Fruit fly (Drosophila melanogaster) whole organism: ENCODE results near the gene Sfp24C1.
A peak's percentile ranks its signal among the peaks of the same experiment; 100 is the strongest.

ENCODE experiments used
- CG8478 ChIP-seq: fragments of >200 bp; optimal IDR thresholded peaks from 2 replicates; lab custom pipeline; 2018; ENCODE audit warnings: inconsistent platforms
- Dll ChIP-seq: fragments of >200 bp; optimal IDR thresholded peaks from 2 replicates; lab custom pipeline; 2017
- EcR ChIP-seq, 2 experiments: fragments of >200 bp; optimal IDR thresholded peaks; 2 replicates each; lab custom pipeline; 2017; ENCODE audit warnings: missing biosample characterization in 2 of 2, missing genetic modification characterization in 2 of 2, missing genetic modification reagents in 2 of 2
- pan ChIP-seq: fragments of >200 bp; optimal IDR thresholded peaks from 2 replicates; lab custom pipeline; 2017
- psq ChIP-seq: fragments of >200 bp; optimal IDR thresholded peaks from 2 replicates; lab custom pipeline; 2017
- usp ChIP-seq: fragments of >200 bp; optimal IDR thresholded peaks from 2 replicates; lab custom pipeline; 2017; ENCODE audit warnings: missing biosample characterization, missing genetic modification characterization, mixed read lengths

Gene Sfp24C1

DNA sequence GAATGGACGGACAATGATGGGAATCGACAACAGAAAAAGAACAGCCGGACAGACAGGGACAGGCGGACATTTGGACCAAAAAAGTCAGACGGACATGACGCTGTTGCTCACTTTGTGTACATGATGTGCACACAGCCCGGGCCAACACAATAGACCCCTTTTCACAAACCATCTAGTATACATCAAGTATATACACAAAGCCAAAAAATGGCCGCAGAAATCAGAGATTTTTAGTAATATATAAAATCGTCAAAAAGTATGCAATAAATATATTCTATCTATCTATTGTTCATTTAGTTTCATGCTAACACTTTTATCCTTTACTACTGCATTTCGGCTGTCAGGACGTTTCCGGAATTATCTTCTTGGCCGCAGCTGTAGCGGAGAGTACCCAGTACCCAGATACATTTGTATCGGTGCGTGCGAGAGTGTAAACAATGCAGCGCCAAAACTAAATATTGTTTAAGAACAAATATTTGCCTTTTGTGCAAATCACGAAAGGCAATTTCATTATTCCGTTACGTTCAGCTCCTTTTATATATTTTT is 19.0 kb downstream of the Sfp24C1 start:
- TF ChIP-seq Dll (lab: Kevin White, UChicago) (no peak), CG8478 (no peak), usp (GFP tag; lab: Kevin White, UChicago) (no peak), psq (lab: Kevin White, UChicago) (no peak), EcR (GFP tag; optimal IDR thresholded peaks at IDR 0.05; lab: Kevin White, UChicago) (no peak), pan (lab: Kevin White, UChicago) (no peak)

DNA sequence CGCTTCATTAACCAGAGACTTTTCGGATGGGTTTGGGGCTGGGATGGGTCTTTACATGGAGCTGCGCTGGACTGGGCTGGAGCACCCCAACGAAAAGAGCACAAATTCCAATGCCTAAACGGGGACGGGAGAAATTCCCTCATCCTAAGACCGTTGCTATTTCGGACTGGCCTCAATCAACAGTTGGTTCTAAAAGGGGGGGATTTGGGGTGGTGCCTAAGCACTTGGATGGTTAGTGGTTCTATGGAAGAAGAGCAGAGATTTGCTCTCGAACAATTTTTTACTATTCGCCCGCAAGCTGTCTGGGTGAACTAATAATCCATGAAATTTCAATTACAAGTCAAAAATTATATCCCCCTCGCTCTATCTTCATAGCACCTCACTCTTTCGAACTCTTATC is 29.2 kb downstream of the Sfp24C1 start:
- TF ChIP-seq psq (lab: Kevin White, UChicago) (no peak), usp (GFP tag; lab: Kevin White, UChicago) (no peak), CG8478 (no peak), Dll (lab: Kevin White, UChicago) (no peak), pan (lab: Kevin White, UChicago) (no peak), EcR (GFP tag; optimal IDR thresholded peaks at IDR 0.05; lab: Kevin White, UChicago) (no peak)

DNA sequence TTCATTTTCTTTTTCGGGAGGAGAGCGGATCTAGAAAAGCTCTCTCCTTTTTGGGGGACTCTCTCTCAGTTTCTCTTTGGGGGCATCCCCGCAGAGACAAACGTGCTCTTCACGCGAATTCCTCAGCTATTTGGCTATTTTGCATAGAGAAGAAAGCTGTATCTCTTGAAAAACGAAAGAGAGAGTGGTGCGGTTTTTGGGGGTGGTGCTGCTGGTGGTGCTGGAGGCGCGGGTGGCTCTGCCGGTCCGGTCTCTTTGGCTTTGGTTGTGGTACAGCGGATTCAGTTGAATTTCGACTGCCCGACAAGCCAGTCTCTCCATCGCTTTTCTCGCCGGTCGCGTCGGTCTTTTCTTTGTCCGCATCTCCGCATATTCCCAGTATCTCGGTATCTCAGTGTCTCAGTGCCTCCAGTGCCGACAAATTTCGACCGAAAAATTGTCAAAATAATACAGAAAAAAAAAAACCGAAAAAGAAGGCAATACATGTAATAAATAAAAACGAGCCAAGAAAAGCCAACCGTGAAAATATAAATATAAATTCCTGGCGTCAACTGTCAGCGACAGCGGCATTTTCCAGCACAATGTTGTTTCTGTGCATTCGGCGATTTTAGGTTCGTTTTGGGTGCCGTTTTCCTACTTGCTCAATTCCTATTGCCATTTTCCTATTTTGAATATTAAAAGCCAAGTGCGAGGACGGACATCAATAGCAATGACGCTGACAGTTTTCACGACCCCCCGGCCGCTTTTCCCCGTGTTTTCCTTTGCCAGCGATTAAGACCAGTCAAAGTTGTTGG is 29.9 kb downstream of the Sfp24C1 start, which contains the start of gene CG10019:
Gene CG10019, plus strand, starts transcription at position 285 of the 794 bp plus-strand sequence.
- TF ChIP-seq EcR (GFP tag; optimal IDR thresholded peaks at IDR 0.05; lab: Kevin White, UChicago): no peak
- TF ChIP-seq Dll (lab: Kevin White, UChicago): peak; percentile 70
- no peak for TF ChIP-seq pan (lab: Kevin White, UChicago)

DNA sequence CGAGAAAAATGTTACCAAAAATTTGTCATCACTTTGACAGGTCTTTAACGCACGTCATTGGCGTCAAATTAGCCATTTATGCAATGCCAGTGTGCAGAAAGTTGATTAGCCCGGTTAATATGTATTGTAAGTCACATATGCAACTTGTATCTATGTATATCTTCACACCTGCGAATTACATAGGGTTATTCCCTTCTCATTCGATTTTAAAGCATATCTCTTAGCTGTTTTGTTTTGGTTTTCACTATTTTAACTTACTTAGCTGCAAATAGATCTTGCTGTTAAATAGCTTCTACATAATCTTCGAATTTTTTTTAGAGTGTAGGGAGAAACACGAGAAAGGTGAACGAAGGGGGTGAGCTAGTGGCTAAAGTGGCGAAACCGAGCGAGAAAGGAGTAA is 30.6 kb downstream of the Sfp24C1 start:
- TF ChIP-seq psq (lab: Kevin White, UChicago) (no peak), usp (GFP tag; lab: Kevin White, UChicago) (no peak), EcR (GFP tag; optimal IDR thresholded peaks at IDR 0.05; lab: Kevin White, UChicago) (no peak), Dll (lab: Kevin White, UChicago) (no peak), pan (lab: Kevin White, UChicago) (no peak), CG8478 (no peak)

DNA sequence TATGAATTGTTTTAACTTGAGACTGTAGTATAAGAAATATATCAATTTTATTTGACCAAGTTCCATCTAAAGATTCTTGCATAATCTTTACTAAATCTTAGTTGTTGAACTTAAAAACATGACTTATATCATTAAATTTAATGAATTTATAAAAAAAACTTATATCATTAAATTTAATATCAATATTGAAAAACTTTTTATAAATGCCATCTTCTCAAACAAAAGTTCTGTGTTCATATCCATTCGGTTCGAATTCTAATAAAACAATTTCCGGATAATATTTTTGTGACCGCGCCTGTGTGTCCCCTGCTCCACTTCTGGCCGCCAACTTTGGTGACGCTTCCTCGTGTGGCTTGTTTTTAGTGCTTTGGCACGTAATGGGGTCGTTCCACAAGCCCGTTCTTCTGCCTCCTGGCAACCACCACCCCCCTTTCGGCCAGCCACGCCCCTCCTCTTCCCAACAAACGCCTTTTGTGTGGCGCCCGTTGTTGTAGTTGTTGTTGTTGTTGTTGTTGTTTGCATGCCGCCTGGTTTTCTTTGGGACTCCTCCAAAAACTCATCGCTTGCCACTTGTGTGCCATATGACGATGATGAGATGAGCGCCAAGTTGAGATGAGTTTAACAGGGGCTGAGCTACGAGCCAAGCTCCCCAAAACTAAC is 36.7 kb downstream of the Sfp24C1 start:
- TF ChIP-seq usp (GFP tag; lab: Kevin White, UChicago) (no peak), Dll (lab: Kevin White, UChicago) (no peak), psq (lab: Kevin White, UChicago) (no peak), CG8478 (no peak), EcR (GFP tag; optimal IDR thresholded peaks at IDR 0.05; lab: Kevin White, UChicago) (no peak), pan (lab: Kevin White, UChicago) (no peak)

- TF ChIP-seq Dll (lab: Kevin White, UChicago): no peak
These were observed 37.2 kb downstream of the Sfp24C1 start for dm6 chr2L:3737682-3738081.

DNA sequence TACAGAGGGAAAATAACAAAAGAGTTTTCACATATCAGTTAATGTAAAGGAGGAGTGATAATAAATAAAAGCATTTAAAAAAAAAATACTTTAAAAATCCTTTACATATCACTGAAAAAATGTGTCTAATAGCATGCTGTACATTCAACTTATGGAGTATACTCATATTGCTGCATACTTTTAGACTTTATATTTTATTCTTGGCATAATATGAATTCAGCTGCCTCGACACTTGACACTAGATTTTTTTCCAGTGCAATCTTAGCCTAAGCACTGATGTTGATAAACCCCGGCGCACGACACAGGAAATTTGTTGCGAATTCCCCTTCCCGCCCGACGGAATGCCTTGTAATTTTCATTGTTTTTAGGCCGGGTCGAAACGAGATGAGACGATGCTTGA is 40.0 kb downstream of the Sfp24C1 start:
- TF ChIP-seq pan (lab: Kevin White, UChicago) (no peak), usp (GFP tag; lab: Kevin White, UChicago) (no peak), psq (lab: Kevin White, UChicago) (no peak), Dll (lab: Kevin White, UChicago) (no peak), EcR (GFP tag; optimal IDR thresholded peaks at IDR 0.05; lab: Kevin White, UChicago) (no peak), CG8478 (no peak)

dm6 chr2L:3748691-3749090 is 48.2 kb downstream of the Sfp24C1 start:
- TF ChIP-seq EcR (GFP tag; optimal IDR thresholded peaks at IDR 0.05; lab: Kevin White, UChicago) (no peak), psq (lab: Kevin White, UChicago) (no peak), Dll (lab: Kevin White, UChicago) (no peak), pan (lab: Kevin White, UChicago) (no peak), usp (GFP tag; lab: Kevin White, UChicago) (no peak), CG8478 (no peak)
